Worm (Caenorhabditis elegans) whole organism, L2 larva: ENCODE results near the gene C05C8.1.

Experiments
- Y55F3AM.14 ChIP-seq: fragments of 200-800 bp; sonication (Bioruptor generic); optimal IDR thresholded peaks from 2 replicates; lab custom pipeline; 2018; ENCODE audit warnings: mild to moderate bottlenecking, missing genetic modification characterization, missing compliant biosample characterization
- egl-27 ChIP-seq: sonication (generic microtip); optimal IDR thresholded peaks from 3 replicates; lab custom pipeline; 2017; ENCODE audit warnings: missing biosample characterization, missing genetic modification reagents, missing genetic modification characterization
- elt-1 ChIP-seq: fragments of 150-350 bp; optimal IDR thresholded peaks from 2 replicates; lab custom pipeline; 2014; ENCODE audit warnings: missing biosample characterization, missing genetic modification characterization
- mab-5 ChIP-seq: fragments of 150-350 bp; optimal IDR thresholded peaks from 2 replicates; lab custom pipeline; 2014; ENCODE audit warnings: missing biosample characterization, missing genetic modification characterization
- peb-1 ChIP-seq: fragments of 150-350 bp; optimal IDR thresholded peaks from 2 replicates; lab custom pipeline; 2014; ENCODE audit warnings: missing biosample characterization, missing genetic modification characterization

The C05C8.1 gene

DNA sequence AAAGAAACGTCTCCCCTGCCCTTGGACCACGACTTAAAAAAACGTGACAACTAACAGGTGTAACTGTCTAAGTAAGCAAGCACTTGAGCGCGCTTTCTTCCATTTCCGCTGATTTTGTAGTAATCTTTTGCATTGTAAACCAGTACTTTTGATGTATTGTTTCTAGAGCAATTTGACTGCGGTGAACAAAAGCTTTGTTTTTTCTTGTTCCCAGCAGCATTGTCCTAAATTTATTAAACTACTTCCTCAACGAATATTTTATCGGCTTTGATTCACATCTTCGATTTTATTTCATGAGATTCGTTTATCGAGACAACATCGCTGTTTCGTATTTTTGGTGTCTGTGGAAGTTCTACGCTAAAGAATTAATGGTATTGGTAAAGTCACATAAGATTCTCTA is 49.1 kb downstream of the C05C8.1 start, which contains the start of gene C13A2.1:
Gene C13A2.1 (plus strand): TSS at position 301 of the 400 bp plus-strand sequence.
- TF ChIP-seq mab-5 (tag; lab: Kevin White, UChicago) (no peak), elt-1 (peak; percentile 6), peb-1 (tag; lab: Kevin White, UChicago) (no peak), Y55F3AM.14 (GFP tag; lab: Kevin White, UChicago) (no peak), egl-27 (no peak)
